Fruit fly (Drosophila melanogaster) whole organism, embryonic: ENCODE data around the gene Herc4.

Source experiments
- Bdp1 ChIP-seq: fragments of 200-800 bp; sonication (Bioruptor generic); optimal IDR thresholded peaks from 3 replicates; lab custom pipeline; 2016; ENCODE audit warnings: missing biosample characterization, missing genetic modification characterization
- Blimp-1 ChIP-seq: fragments of 200-800 bp; sonication (Bioruptor generic); optimal IDR thresholded peaks from 3 replicates; lab custom pipeline; 2018; ENCODE audit warnings: missing biosample characterization, missing genetic modification characterization, mild to moderate bottlenecking, moderate library complexity, missing genetic modification reagents
- CG11398 ChIP-seq: fragments of 200-800 bp; sonication (Bioruptor generic); optimal IDR thresholded peaks from 2 replicates; lab custom pipeline; 2016; ENCODE audit warnings: missing biosample characterization, missing genetic modification characterization
- CG12769 ChIP-seq: fragments of 200-800 bp; sonication (Bioruptor generic); optimal IDR thresholded peaks from 2 replicates; lab custom pipeline; 2019; ENCODE audit warnings: missing biosample characterization, mild to moderate bottlenecking, missing genetic modification characterization, moderate library complexity
- CG13296 ChIP-seq: fragments of 200-800 bp; sonication (Bioruptor generic); optimal IDR thresholded peaks from 3 replicates; lab custom pipeline; 2018; ENCODE audit warnings: missing biosample characterization, mild to moderate bottlenecking, missing genetic modification characterization
- CG13894 ChIP-seq: fragments of 200-800 bp; sonication (Bioruptor generic); optimal IDR thresholded peaks from 3 replicates; lab custom pipeline; 2018; ENCODE audit warnings: missing biosample characterization, mild to moderate bottlenecking, missing genetic modification characterization, moderate library complexity
- CG1529 ChIP-seq: fragments of 200-800 bp; sonication (Bioruptor generic); optimal IDR thresholded peaks from 3 replicates; lab custom pipeline; 2018; ENCODE audit warnings: missing biosample characterization, missing genetic modification characterization
- CG3281 ChIP-seq: fragments of 200-800 bp; sonication (Bioruptor generic); optimal IDR thresholded peaks from 3 replicates; lab custom pipeline; 2017; ENCODE audit warnings: missing biosample characterization, mild to moderate bottlenecking, missing genetic modification characterization
- CG4854 ChIP-seq: fragments of 200-800 bp; sonication (Bioruptor generic); optimal IDR thresholded peaks from 2 replicates; lab custom pipeline; 2016; ENCODE audit warnings: missing biosample characterization, missing genetic modification characterization, inconsistent platforms
- CG5180 ChIP-seq: fragments of 200-800 bp; sonication (Bioruptor generic); optimal IDR thresholded peaks from 3 replicates; lab custom pipeline; 2017; ENCODE audit warnings: missing biosample characterization, missing genetic modification characterization, mild to moderate bottlenecking, moderate library complexity, missing genetic modification reagents
- CG5245 ChIP-seq: fragments of 200-800 bp; sonication (Bioruptor generic); optimal IDR thresholded peaks from 3 replicates; lab custom pipeline; 2016; ENCODE audit warnings: missing biosample characterization, missing genetic modification characterization
- CG7556 ChIP-seq: fragments of 200-800 bp; sonication (Bioruptor generic); optimal IDR thresholded peaks from 2 replicates; lab custom pipeline; 2017; ENCODE audit warnings: missing biosample characterization, mild to moderate bottlenecking, missing genetic modification characterization
- CG7928 ChIP-seq: fragments of 200-800 bp; sonication (Bioruptor generic); optimal IDR thresholded peaks from 2 replicates; lab custom pipeline; 2017; ENCODE audit warnings: missing biosample characterization, mild to moderate bottlenecking, missing genetic modification characterization
- CG9609 ChIP-seq: fragments of 200-800 bp; sonication (Bioruptor generic); optimal IDR thresholded peaks from 3 replicates; lab custom pipeline; 2016; ENCODE audit warnings: missing biosample characterization, missing genetic modification characterization
- Deaf1 ChIP-seq: fragments of 200-800 bp; optimal IDR thresholded peaks from 3 replicates; lab custom pipeline; 2019; ENCODE audit warnings: missing biosample characterization, mild to moderate bottlenecking, missing genetic modification characterization, moderate library complexity
- Doc3 ChIP-seq: fragments of 200-800 bp; sonication (Bioruptor generic); IDR thresholded peaks from 3 replicates; pipeline ENCODE4 v1.3.6; 2022; ENCODE audit warnings: missing biosample characterization, missing genetic modification characterization; ENCODE audit not compliant: partially characterized antibody
- Drgx ChIP-seq: fragments of 200-800 bp; sonication (Bioruptor generic); IDR thresholded peaks from 2 replicates; pipeline ENCODE4 v1.3.6; 2022; ENCODE audit warnings: missing biosample characterization, missing genetic modification characterization
- Eip74EF ChIP-seq, 2 experiments: fragments of 200-800 bp in 1 of 2; fragments of >200 bp in 1 of 2; sonication (Bioruptor generic) in 1 of 2; optimal IDR thresholded peaks; 2 replicates each; lab custom pipeline; 2017 to 2019; ENCODE audit warnings: missing biosample characterization in 2 of 2, missing genetic modification characterization in 2 of 2, mild to moderate bottlenecking in 1 of 2, moderate library complexity in 1 of 2
- Elba2 ChIP-seq: fragments of 200-800 bp; sonication (Bioruptor generic); optimal IDR thresholded peaks from 3 replicates; lab custom pipeline; 2016; ENCODE audit warnings: missing biosample characterization, missing genetic modification characterization
- Fer3 ChIP-seq: fragments of 200-800 bp; sonication (Bioruptor generic); optimal IDR thresholded peaks from 2 replicates; lab custom pipeline; 2018; ENCODE audit warnings: missing biosample characterization, mild to moderate bottlenecking, missing genetic modification characterization, moderate library complexity
- Hr51 ChIP-seq, 2 experiments: fragments of 200-800 bp; sonication (Bioruptor generic); optimal IDR thresholded peaks; 2 replicates in 1 of 2; 3 replicates in 1 of 2; lab custom pipeline; 2016 to 2018; ENCODE audit warnings: missing biosample characterization in 2 of 2, missing genetic modification characterization in 2 of 2, mild to moderate bottlenecking in 1 of 2, moderate library complexity in 1 of 2
- Jarid2 ChIP-seq: fragments of 200-800 bp; sonication (Bioruptor generic); optimal IDR thresholded peaks from 3 replicates; lab custom pipeline; 2017; ENCODE audit warnings: mild to moderate bottlenecking, missing biosample characterization, missing genetic modification reagents, missing genetic modification characterization
- Med ChIP-seq: fragments of 200-800 bp; sonication (Bioruptor generic); peaks from one replicate; lab custom pipeline; 2016; ENCODE audit warnings: missing biosample characterization, missing genetic modification characterization, mild to moderate bottlenecking, inconsistent platforms, moderate library complexity
- Ptx1 ChIP-seq: fragments of 200-800 bp; sonication (Bioruptor generic); IDR thresholded peaks from 2 replicates; pipeline ENCODE4 v1.3.6; 2022; ENCODE audit warnings: missing biosample characterization, missing genetic modification characterization
- Spps ChIP-seq: fragments of 200-800 bp; sonication (Bioruptor generic); optimal IDR thresholded peaks from 2 replicates; lab custom pipeline; 2018; ENCODE audit warnings: missing biosample characterization, mild to moderate bottlenecking, missing genetic modification characterization
- Trl ChIP-seq, 3 experiments: fragments of >200 bp in 2 of 3; fragments of 200-800 bp in 1 of 3; sonication (Bioruptor generic) in 1 of 3; optimal IDR thresholded peaks; 2 replicates in 1 of 3; 3 replicates in 2 of 3; lab custom pipeline; 2016 to 2017; ENCODE audit warnings: missing biosample characterization in 1 of 3, missing genetic modification characterization in 1 of 3
- ash1 ChIP-seq: fragments of 200-800 bp; sonication (Bioruptor generic); optimal IDR thresholded peaks from 2 replicates; lab custom pipeline; 2018; ENCODE audit warnings: missing biosample characterization, mild to moderate bottlenecking, missing genetic modification characterization
- caup ChIP-seq: fragments of 200-800 bp; sonication (Bioruptor generic); optimal IDR thresholded peaks from 3 replicates; lab custom pipeline; 2017; ENCODE audit warnings: missing biosample characterization, mild to moderate bottlenecking, missing genetic modification characterization, moderate library complexity; ENCODE audit not compliant: severe bottlenecking
- chinmo ChIP-seq: fragments of 200-800 bp; sonication (Bioruptor generic); IDR thresholded peaks from 4 replicates; pipeline ENCODE4 v1.3.6; 2022; ENCODE audit warnings: missing biosample characterization, missing genetic modification characterization; ENCODE audit not compliant: partially characterized antibody
- dati ChIP-seq: fragments of 200-800 bp; sonication (Bioruptor generic); IDR thresholded peaks from 2 replicates; pipeline ENCODE4 v1.3.6; 2022; ENCODE audit warnings: missing biosample characterization, missing genetic modification characterization
- dpn ChIP-seq, 2 experiments: fragments of 200-800 bp; sonication (Bioruptor generic); optimal IDR thresholded peaks; 3 replicates each; lab custom pipeline; 2016; ENCODE audit warnings: missing biosample characterization in 2 of 2, missing genetic modification characterization in 2 of 2
- eyg ChIP-seq: fragments of 200-800 bp; sonication (Bioruptor generic); optimal IDR thresholded peaks from 3 replicates; lab custom pipeline; 2016; ENCODE audit warnings: missing biosample characterization, missing genetic modification characterization
- fd96Cb ChIP-seq: fragments of 200-800 bp; sonication (Bioruptor generic); optimal IDR thresholded peaks from 2 replicates; lab custom pipeline; 2018; ENCODE audit warnings: missing biosample characterization, mild to moderate bottlenecking, missing genetic modification characterization, moderate library complexity
- fu2 ChIP-seq: fragments of 200-800 bp; sonication (Bioruptor generic); optimal IDR thresholded peaks from 2 replicates; lab custom pipeline; 2016; ENCODE audit warnings: missing biosample characterization, missing genetic modification characterization
- nom ChIP-seq: fragments of 200-800 bp; sonication (Bioruptor generic); optimal IDR thresholded peaks from 2 replicates; lab custom pipeline; 2017; ENCODE audit warnings: missing biosample characterization, missing genetic modification characterization, mild to moderate bottlenecking, moderate library complexity, missing genetic modification reagents
- p53 ChIP-seq: fragments of 200-800 bp; sonication (Bioruptor generic); optimal IDR thresholded peaks from 2 replicates; lab custom pipeline; 2016; ENCODE audit warnings: missing biosample characterization, missing genetic modification characterization
- pfk ChIP-seq: fragments of 200-800 bp; sonication (Bioruptor generic); optimal IDR thresholded peaks from 2 replicates; lab custom pipeline; 2018; ENCODE audit warnings: missing biosample characterization, mild to moderate bottlenecking, missing genetic modification characterization, moderate library complexity
- sd ChIP-seq: fragments of 200-800 bp; sonication (Bioruptor generic); optimal IDR thresholded peaks from 3 replicates; lab custom pipeline; 2018; ENCODE audit warnings: missing biosample characterization, mild to moderate bottlenecking, missing genetic modification characterization, moderate library complexity
- sens ChIP-seq: fragments of 200-800 bp; sonication (Bioruptor generic); peaks from one replicate; lab custom pipeline; 2016; ENCODE audit warnings: missing biosample characterization, missing genetic modification characterization
- slp2 ChIP-seq: fragments of 200-800 bp; sonication (Bioruptor generic); optimal IDR thresholded peaks from 2 replicates; lab custom pipeline; 2016; ENCODE audit warnings: missing biosample characterization, missing genetic modification characterization
- unc-4 ChIP-seq: fragments of 200-800 bp; sonication (Bioruptor generic); IDR thresholded peaks from 2 replicates; pipeline ENCODE4 v1.3.6; 2022; ENCODE audit warnings: missing biosample characterization, missing genetic modification characterization; ENCODE audit not compliant: partially characterized antibody
- vnd ChIP-seq: fragments of 200-800 bp; sonication (Bioruptor generic); IDR thresholded peaks from 3 replicates; pipeline ENCODE4 v1.3.6; 2022; ENCODE audit warnings: missing biosample characterization, missing genetic modification characterization; ENCODE audit not compliant: partially characterized antibody
- z ChIP-seq: fragments of 200-800 bp; sonication (Bioruptor generic); IDR thresholded peaks from 3 replicates; pipeline ENCODE4 v1.3.6; 2022; ENCODE audit warnings: missing biosample characterization, missing genetic modification characterization

Gene Herc4

DNA sequence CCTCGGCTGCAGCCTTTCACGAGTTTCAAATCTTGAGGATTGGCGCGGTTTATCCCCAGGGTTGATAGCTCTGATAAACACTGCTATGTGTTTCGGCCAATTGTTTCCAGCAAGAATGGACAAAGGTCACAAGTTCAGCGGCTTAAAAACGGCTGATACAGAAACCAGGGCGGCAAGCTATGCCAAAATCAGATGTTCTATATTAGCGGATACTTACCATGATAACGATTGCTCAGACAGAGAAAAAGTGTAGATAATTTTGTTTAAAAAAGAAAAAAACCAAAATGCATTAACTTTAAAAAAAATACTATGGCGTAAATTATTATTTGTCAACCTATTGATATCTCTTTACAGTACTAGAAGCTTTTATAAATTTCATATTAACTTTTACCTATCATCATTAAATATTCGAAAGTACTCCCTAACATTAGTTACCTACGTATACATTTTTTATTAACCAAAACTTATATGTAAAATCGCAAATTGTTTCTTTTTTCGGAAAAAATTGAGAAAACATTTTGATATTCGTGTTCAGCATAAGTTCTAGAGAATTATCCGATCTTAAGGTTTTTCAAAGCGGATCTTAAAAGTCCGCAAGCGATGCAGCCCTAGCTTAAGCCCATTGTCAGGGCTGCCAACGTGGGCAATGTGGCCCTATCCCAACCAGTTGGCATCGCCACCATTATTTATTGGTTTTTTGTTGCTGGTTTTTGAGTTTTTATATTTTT, at the start of gene Herc4, which contains the start of gene sturkopf (continued):
- no peak for TF ChIP-seq pfk (GFP tag; lab: Kevin White, UChicago)
- no peak for TF ChIP-seq z (GFP tag; lab: Robert Waterston, UW)
- TF ChIP-seq Hr51 (GFP tag; optimal IDR thresholded peaks at IDR 0.05; lab: Kevin White, UChicago) = peak; percentile 51 to 71
- peak; percentile 92 for TF ChIP-seq Med
- 0 out of 2 replicates have a peak, but pooled peaks have one; percentile 27 for TF ChIP-seq Drgx (GFP tag; lab: Robert Waterston, UW)
- TF ChIP-seq CG1529 = peak; percentile 25
- TF ChIP-seq dati (GFP tag; lab: Robert Waterston, UW) = no peak
- peak; percentile 62 for TF ChIP-seq CG9609 (GFP tag; lab: Kevin White, UChicago)
- peak; percentile 57 for TF ChIP-seq Ptx1
- no peak for TF ChIP-seq Elba2 (GFP tag; lab: Kevin White, UChicago)
- peak; percentile 41 for TF ChIP-seq Fer3 (tag; lab: Kevin White, UChicago)
- peak; percentile 71 for TF ChIP-seq p53 (GFP tag; lab: Kevin White, UChicago)
- TF ChIP-seq ash1 (GFP tag; lab: Kevin White, UChicago) = no peak
- TF ChIP-seq CG7556 (GFP tag; lab: Kevin White, UChicago) = peak; percentile 92
- TF ChIP-seq fd96Cb (tag; lab: Kevin White, UChicago) = peak; percentile 8
- TF ChIP-seq sens = peak; percentile 97
- peak; percentile 49 for TF ChIP-seq caup (GFP tag; lab: Kevin White, UChicago)
- TF ChIP-seq CG11398 (GFP tag; lab: Kevin White, UChicago) = no peak
- TF ChIP-seq Doc3 (GFP tag; lab: Robert Waterston, UW) = no peak
- TF ChIP-seq CG13296 (GFP tag; lab: Kevin White, UChicago) = peak; percentile 55
- TF ChIP-seq Trl (optimal IDR thresholded peaks at IDR 0.05; lab: Kevin White, UChicago) = no peak
- TF ChIP-seq Trl (GFP tag; optimal IDR thresholded peaks at IDR 0.05; lab: Kevin White, UChicago) = peak; percentile 87
- no peak for TF ChIP-seq unc-4 (GFP tag; lab: Robert Waterston, UW)
- TF ChIP-seq CG4854 (GFP tag; lab: Kevin White, UChicago) = no peak

dm6 chr3L:1264998-1265397, 48.5 kb upstream of the Herc4 start:
- TF ChIP-seq CG3281 = no peak
- TF ChIP-seq sd (tag; lab: Kevin White, UChicago) = peak; percentile 9
- peak; percentile 50 for TF ChIP-seq sens

DNA sequence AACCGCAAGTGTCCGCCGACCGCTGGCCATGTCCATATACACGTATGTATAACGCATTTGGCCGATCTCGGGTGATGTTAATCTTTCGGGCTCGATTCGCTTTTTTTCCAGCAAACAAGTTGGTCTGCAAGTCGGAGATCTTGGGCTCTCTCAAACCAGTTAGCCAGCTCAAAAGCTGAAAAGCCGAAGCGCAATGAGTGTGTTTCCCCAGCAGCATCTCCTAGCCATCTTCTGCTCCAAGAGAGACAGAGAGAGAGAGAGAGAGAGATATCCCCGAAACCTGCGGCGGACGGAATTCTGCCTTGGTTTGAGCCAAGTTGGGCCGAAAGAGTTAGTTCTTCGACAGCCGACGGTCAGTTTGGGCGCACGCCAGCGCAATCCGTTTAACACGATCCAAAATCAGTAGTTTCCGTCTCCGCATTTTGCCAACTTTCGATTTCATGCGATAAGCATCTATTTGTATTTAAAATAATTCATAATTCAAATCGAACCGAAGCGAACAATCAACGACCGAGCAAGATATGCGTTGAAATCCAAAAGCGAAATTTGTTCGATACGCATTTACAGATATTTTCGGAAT, 48.0 kb upstream of the Herc4 start:
- TF ChIP-seq Eip74EF (GFP tag; optimal IDR thresholded peaks at IDR 0.05; lab: Kevin White, UChicago) (peak in 1 of 2 experiments; percentile 73), Deaf1 (tag; lab: Kevin White, UChicago) (peak; percentile 84), fu2 (GFP tag; lab: Kevin White, UChicago) (no peak), Bdp1 (GFP tag; lab: Kevin White, UChicago) (no peak), ash1 (GFP tag; lab: Kevin White, UChicago) (no peak), nom (peak; percentile 26), vnd (GFP tag; lab: Robert Waterston, UW) (no peak), Spps (tag; lab: Kevin White, UChicago) (no peak), z (GFP tag; lab: Robert Waterston, UW) (peak; percentile 88), CG5180 (GFP tag; lab: Kevin White, UChicago) (peak; percentile 90), CG12769 (tag; lab: Kevin White, UChicago) (peak; percentile 65), slp2 (GFP tag; lab: Kevin White, UChicago) (no peak), dpn (GFP tag; optimal IDR thresholded peaks at IDR 0.05; lab: Kevin White, UChicago) (no peak), chinmo (GFP tag; lab: Robert Waterston, UW) (peak; percentile 85; the same call in 3 of the 4 replicates), eyg (no peak), Jarid2 (GFP tag; lab: Kevin White, UChicago) (peak; percentile 52), CG5245 (GFP tag; lab: Kevin White, UChicago) (no peak), Blimp-1 (GFP tag; lab: Kevin White, UChicago) (peak; percentile 83), sens (peak; percentile 28), Trl (optimal IDR thresholded peaks at IDR 0.05; lab: Kevin White, UChicago) (peak; percentile 57 to 67), Trl (GFP tag; optimal IDR thresholded peaks at IDR 0.05; lab: Kevin White, UChicago) (no peak), CG7928 (GFP tag; lab: Kevin White, UChicago) (no peak), CG13894 (tag; lab: Kevin White, UChicago) (peak; percentile 31), sd (tag; lab: Kevin White, UChicago) (peak; percentile 10)
